Fruit fly (Drosophila melanogaster): ENCODE results near the gene Mat89Ba.

The Mat89Ba gene

DNA sequence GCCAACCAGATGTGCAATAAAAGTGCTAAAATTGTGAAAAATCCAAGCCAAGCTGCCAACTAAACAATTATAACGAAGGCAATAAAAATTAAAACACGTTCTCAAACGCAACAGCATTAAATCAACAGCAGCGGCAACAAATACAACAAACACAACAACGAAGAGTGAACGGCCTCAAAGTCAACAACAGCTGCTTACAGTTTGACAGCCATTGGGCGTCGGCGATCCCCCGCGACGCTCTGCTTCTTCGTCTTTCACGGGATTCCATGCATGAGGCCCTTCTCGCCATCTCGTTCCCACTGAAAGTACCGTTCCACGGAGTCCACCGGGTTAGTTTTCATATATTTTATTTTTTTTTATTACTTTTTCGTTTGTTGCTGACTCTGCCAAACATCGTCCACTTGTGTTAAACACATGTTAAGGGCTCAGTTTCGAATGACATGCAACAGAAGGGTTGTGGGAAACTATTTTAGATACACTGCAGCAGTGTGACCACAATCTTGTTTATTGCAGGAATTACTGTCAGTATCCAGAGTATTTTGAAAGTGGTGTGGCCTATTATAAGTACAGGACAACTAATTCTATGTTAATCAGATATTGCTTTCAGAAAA, 10.0 kb upstream of the Mat89Ba start:
- TF ChIP-seq foxo (GFP tag; optimal IDR thresholded peaks at IDR 0.05) (peak in 1 of 2 experiments; percentile 27), sv (GFP tag; optimal IDR thresholded peaks at IDR 0.05) (no peak), lola (GFP tag; optimal IDR thresholded peaks at IDR 0.05) (no peak), GATAd (GFP tag; optimal IDR thresholded peaks at IDR 0.05) (no peak), fru (GFP tag; optimal IDR thresholded peaks at IDR 0.05) (peak; percentile 10), sage (GFP tag; optimal IDR thresholded peaks at IDR 0.05) (no peak), Sp1 (GFP tag; optimal IDR thresholded peaks at IDR 0.05) (no peak), psq (GFP tag; optimal IDR thresholded peaks at IDR 0.05) (peak; percentile 27), CG9705 (GFP tag; optimal IDR thresholded peaks at IDR 0.05) (no peak), N (GFP tag; optimal IDR thresholded peaks at IDR 0.05) (no peak), usp (GFP tag; optimal IDR thresholded peaks at IDR 0.05) (no peak), CG32264 (GFP tag; optimal IDR thresholded peaks at IDR 0.05) (no peak), Mio (GFP tag; optimal IDR thresholded peaks at IDR 0.05) (no peak), CrebA (GFP tag; optimal IDR thresholded peaks at IDR 0.05; ENCODE audit: borderline replicate concordance) (no peak), h (GFP tag; optimal IDR thresholded peaks at IDR 0.05) (peak; percentile 55), Dif (GFP tag; optimal IDR thresholded peaks at IDR 0.05; ENCODE audit: partially characterized antibody) (no peak), Hr78 (GFP tag; optimal IDR thresholded peaks at IDR 0.05) (no peak), ey (GFP tag; optimal IDR thresholded peaks at IDR 0.05) (no peak), woc (GFP tag; optimal IDR thresholded peaks at IDR 0.05) (no peak), Vsx2 (GFP tag; optimal IDR thresholded peaks at IDR 0.05; ENCODE audit: partially characterized antibody) (no peak), dl (GFP tag; optimal IDR thresholded peaks at IDR 0.05; ENCODE audit: insufficient read depth in 1 of 2, partially characterized antibody in 2 of 2) (no peak), tai (GFP tag; optimal IDR thresholded peaks at IDR 0.05) (peak; percentile 74), Myc (optimal IDR thresholded peaks at IDR 0.05) (no peak), Hnf4 (GFP tag; optimal IDR thresholded peaks at IDR 0.05) (peak; percentile 62), OdsH (GFP tag; optimal IDR thresholded peaks at IDR 0.05) (peak; percentile 59), Dfd (GFP tag; optimal IDR thresholded peaks at IDR 0.05) (no peak), pan (optimal IDR thresholded peaks at IDR 0.05) (no peak), brk (GFP tag; optimal IDR thresholded peaks at IDR 0.05) (no peak), dsf (GFP tag; optimal IDR thresholded peaks at IDR 0.05; ENCODE audit: borderline replicate concordance) (no peak), Abd-B (GFP tag; optimal IDR thresholded peaks at IDR 0.05) (no peak), Rel (GFP tag; optimal IDR thresholded peaks at IDR 0.05) (no peak), Rel (tag; optimal IDR thresholded peaks at IDR 0.05) (peak; percentile 67), br (GFP tag; optimal IDR thresholded peaks at IDR 0.05) (peak; percentile 23), jim (GFP tag; optimal IDR thresholded peaks at IDR 0.05) (peak; percentile 80), Jra (GFP tag; optimal IDR thresholded peaks at IDR 0.05) (peak; percentile 46), HLH106 (tag; optimal IDR thresholded peaks at IDR 0.05) (peak; percentile 10), dmrt93B (GFP tag; optimal IDR thresholded peaks at IDR 0.05) (peak; percentile 18), rgr (GFP tag; optimal IDR thresholded peaks at IDR 0.05) (peak; percentile 55), Hr83 (GFP tag; optimal IDR thresholded peaks at IDR 0.05; ENCODE audit: poor library complexity, severe bottlenecking) (peak; percentile 60)

DNA sequence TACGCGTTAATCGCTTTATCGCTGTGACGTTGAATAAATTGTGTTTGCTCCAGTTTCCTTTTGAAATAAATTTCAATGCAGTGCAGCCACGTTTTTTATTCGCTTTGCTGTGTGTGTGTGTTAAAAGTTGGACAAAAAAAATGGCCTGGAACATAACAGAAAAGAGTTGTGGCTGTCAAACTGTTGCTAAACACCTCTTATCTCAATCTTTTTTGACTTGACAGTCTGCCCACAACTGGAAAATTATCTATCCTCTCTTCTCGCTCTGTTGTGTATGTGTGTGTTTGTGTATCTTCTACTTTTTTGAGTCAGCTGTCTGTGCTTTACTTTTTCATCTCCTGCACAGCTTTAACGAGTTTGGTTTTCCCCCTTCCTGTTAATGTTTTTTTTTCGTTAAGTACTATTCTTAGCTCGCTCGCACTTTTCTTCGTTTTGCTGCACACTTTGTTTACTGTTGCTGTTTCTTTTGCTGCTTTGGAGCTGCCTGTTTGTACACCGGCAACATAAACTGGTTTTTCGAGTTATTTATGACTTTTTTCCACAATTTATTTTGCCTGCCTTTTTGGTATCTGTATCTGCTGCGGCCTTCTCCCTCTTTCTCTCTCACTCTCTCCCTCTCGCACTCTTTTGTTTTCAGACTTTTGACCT, 8.9 kb upstream of the Mat89Ba start:
- TF ChIP-seq ey (GFP tag; optimal IDR thresholded peaks at IDR 0.05) (no peak), Rel (GFP tag; optimal IDR thresholded peaks at IDR 0.05) (no peak), Rel (tag; optimal IDR thresholded peaks at IDR 0.05) (peak; percentile 63), Dif (GFP tag; optimal IDR thresholded peaks at IDR 0.05; ENCODE audit: partially characterized antibody) (peak; percentile 37), psq (GFP tag; optimal IDR thresholded peaks at IDR 0.05) (peak; percentile 87), dl (GFP tag; optimal IDR thresholded peaks at IDR 0.05; ENCODE audit: insufficient read depth in 1 of 2, partially characterized antibody in 2 of 2) (peak in 1 of 2 experiments; percentile 42), jim (GFP tag; optimal IDR thresholded peaks at IDR 0.05) (no peak), foxo (GFP tag; optimal IDR thresholded peaks at IDR 0.05) (no peak), pan (optimal IDR thresholded peaks at IDR 0.05) (no peak), brk (GFP tag; optimal IDR thresholded peaks at IDR 0.05) (peak; percentile 9), CG32264 (GFP tag; optimal IDR thresholded peaks at IDR 0.05) (no peak), sage (GFP tag; optimal IDR thresholded peaks at IDR 0.05) (no peak), OdsH (GFP tag; optimal IDR thresholded peaks at IDR 0.05) (no peak), Myc (optimal IDR thresholded peaks at IDR 0.05) (no peak), CG9705 (GFP tag; optimal IDR thresholded peaks at IDR 0.05) (no peak), dmrt93B (GFP tag; optimal IDR thresholded peaks at IDR 0.05) (no peak), Abd-B (GFP tag; optimal IDR thresholded peaks at IDR 0.05) (no peak), N (GFP tag; optimal IDR thresholded peaks at IDR 0.05) (no peak), Vsx2 (GFP tag; optimal IDR thresholded peaks at IDR 0.05; ENCODE audit: partially characterized antibody) (peak; percentile 71)
